Fruit fly (Drosophila melanogaster) whole organism, embryonic: ENCODE data around the gene CG46317.

Experiments
- Antp ChIP-seq: fragments of 200-800 bp; sonication (Bioruptor generic); optimal IDR thresholded peaks from 3 replicates; lab custom pipeline; 2016; ENCODE audit warnings: missing biosample characterization, missing genetic modification characterization
- Atf-2 ChIP-seq: fragments of 200-800 bp; sonication (Bioruptor generic); optimal IDR thresholded peaks from 2 replicates; lab custom pipeline; 2016; ENCODE audit warnings: missing biosample characterization, missing genetic modification characterization
- Atf6 ChIP-seq: fragments of 200-800 bp; sonication (Bioruptor generic); IDR thresholded peaks from 2 replicates; pipeline ENCODE4 v1.3.6; 2022; ENCODE audit warnings: missing biosample characterization, missing genetic modification characterization
- B-H1 ChIP-seq: fragments of 200-800 bp; sonication (Bioruptor generic); IDR thresholded peaks from 3 replicates; pipeline ENCODE4 v1.3.6; 2022; ENCODE audit warnings: missing biosample characterization, missing genetic modification characterization
- BtbVII ChIP-seq: fragments of 200-800 bp; sonication (Bioruptor generic); optimal IDR thresholded peaks from 3 replicates; lab custom pipeline; 2017; ENCODE audit warnings: missing biosample characterization, mild to moderate bottlenecking, missing genetic modification characterization
- Bteb2 ChIP-seq: fragments of 200-800 bp; sonication (Bioruptor generic); optimal IDR thresholded peaks from 2 replicates; lab custom pipeline; 2016; ENCODE audit warnings: missing biosample characterization, missing genetic modification characterization
- CG10321 ChIP-seq: fragments of 200-800 bp; sonication (Bioruptor generic); IDR thresholded peaks from 2 replicates; pipeline ENCODE4 v1.3.6; 2022; ENCODE audit warnings: missing biosample characterization, missing genetic modification characterization
- CG10565 ChIP-seq: fragments of 200-800 bp; sonication (Bioruptor generic); optimal IDR thresholded peaks from 3 replicates; lab custom pipeline; 2016; ENCODE audit warnings: missing biosample characterization, mild to moderate bottlenecking, missing genetic modification characterization
- CG11247 ChIP-seq: fragments of 200-800 bp; sonication (Bioruptor generic); IDR thresholded peaks from 2 replicates; pipeline ENCODE4 v1.3.6; 2022; ENCODE audit warnings: missing biosample characterization, missing genetic modification characterization
- CG13296 ChIP-seq: fragments of 200-800 bp; sonication (Bioruptor generic); optimal IDR thresholded peaks from 3 replicates; lab custom pipeline; 2018; ENCODE audit warnings: missing biosample characterization, mild to moderate bottlenecking, missing genetic modification characterization
- CG14050 ChIP-seq: fragments of 200-800 bp; sonication (Bioruptor generic); IDR thresholded peaks from 3 replicates; pipeline ENCODE4 v1.3.6; 2022; ENCODE audit warnings: missing biosample characterization, missing genetic modification characterization
- CG14667 ChIP-seq: fragments of 200-800 bp; sonication (Bioruptor generic); IDR thresholded peaks from 2 replicates; pipeline ENCODE4 v1.3.6; 2022; ENCODE audit warnings: missing biosample characterization, missing genetic modification characterization
- CG14965 ChIP-seq: fragments of 200-800 bp; sonication (Bioruptor generic); optimal IDR thresholded peaks from 2 replicates; lab custom pipeline; 2016; ENCODE audit warnings: missing biosample characterization, missing genetic modification characterization, borderline replicate concordance
- CG16815 ChIP-seq: fragments of 200-800 bp; sonication (Bioruptor generic); optimal IDR thresholded peaks from 3 replicates; lab custom pipeline; 2017; ENCODE audit warnings: missing biosample characterization, mild to moderate bottlenecking, missing genetic modification characterization
- CG17361 ChIP-seq: fragments of 200-800 bp; sonication (Bioruptor generic); IDR thresholded peaks from 3 replicates; pipeline ENCODE4 v1.3.6; 2022; ENCODE audit warnings: missing biosample characterization, missing genetic modification characterization
- CG17612 ChIP-seq: fragments of 200-800 bp; sonication (Bioruptor generic); IDR thresholded peaks from 2 replicates; pipeline ENCODE4 v1.3.6; 2022; ENCODE audit warnings: missing biosample characterization, missing genetic modification characterization
- CG18476 ChIP-seq: fragments of 200-800 bp; sonication (Bioruptor generic); optimal IDR thresholded peaks from 2 replicates; lab custom pipeline; 2016; ENCODE audit warnings: missing biosample characterization, mild to moderate bottlenecking, missing genetic modification characterization
- CG18599 ChIP-seq: fragments of 200-800 bp; sonication (Bioruptor generic); optimal IDR thresholded peaks from 3 replicates; lab custom pipeline; 2017; ENCODE audit warnings: missing biosample characterization, missing genetic modification characterization, mild to moderate bottlenecking, moderate library complexity, missing genetic modification reagents
- CG34422 ChIP-seq: fragments of 200-800 bp; sonication (Bioruptor generic); IDR thresholded peaks from 3 replicates; pipeline ENCODE4 v1.3.6; 2022; ENCODE audit warnings: missing biosample characterization, missing genetic modification characterization
- CG7839 ChIP-seq: fragments of 200-800 bp; sonication (Bioruptor generic); optimal IDR thresholded peaks from 3 replicates; lab custom pipeline; 2018; ENCODE audit warnings: missing biosample characterization, mild to moderate bottlenecking, missing genetic modification characterization, moderate library complexity
- CG7928 ChIP-seq: fragments of 200-800 bp; sonication (Bioruptor generic); optimal IDR thresholded peaks from 2 replicates; lab custom pipeline; 2017; ENCODE audit warnings: missing biosample characterization, mild to moderate bottlenecking, missing genetic modification characterization
- CG7987 ChIP-seq: fragments of 200-800 bp; sonication (Bioruptor generic); optimal IDR thresholded peaks from 2 replicates; lab custom pipeline; 2018; ENCODE audit warnings: missing biosample characterization, mild to moderate bottlenecking, missing genetic modification characterization, moderate library complexity
- CG8478 ChIP-seq: fragments of >200 bp; optimal IDR thresholded peaks from 2 replicates; lab custom pipeline; 2018
- D19B ChIP-seq: fragments of 200-800 bp; sonication (Bioruptor generic); optimal IDR thresholded peaks from 2 replicates; lab custom pipeline; 2017; ENCODE audit warnings: missing biosample characterization, mild to moderate bottlenecking, missing genetic modification characterization
- Dbx ChIP-seq: fragments of 200-800 bp; sonication (Bioruptor generic); IDR thresholded peaks from 3 replicates; pipeline ENCODE4 v1.3.6; 2022; ENCODE audit warnings: missing biosample characterization, missing genetic modification characterization
- Dref ChIP-seq: fragments of 200-800 bp; sonication (Bioruptor generic); IDR thresholded peaks from 2 replicates; pipeline ENCODE4 v1.3.6; 2022; ENCODE audit warnings: missing biosample characterization, missing genetic modification characterization
- Drgx ChIP-seq: fragments of 200-800 bp; sonication (Bioruptor generic); IDR thresholded peaks from 2 replicates; pipeline ENCODE4 v1.3.6; 2022; ENCODE audit warnings: missing biosample characterization, missing genetic modification characterization
- Fer2 ChIP-seq: fragments of 200-800 bp; sonication (Bioruptor generic); optimal IDR thresholded peaks from 2 replicates; lab custom pipeline; 2018; ENCODE audit warnings: missing biosample characterization, mild to moderate bottlenecking, missing genetic modification characterization, moderate library complexity
- HmgD ChIP-seq: fragments of 200-800 bp; sonication (Bioruptor generic); optimal IDR thresholded peaks from 3 replicates; lab custom pipeline; 2016; ENCODE audit warnings: missing biosample characterization, missing genetic modification characterization
- Neu2 ChIP-seq: fragments of 200-800 bp; sonication (Bioruptor generic); optimal IDR thresholded peaks from 3 replicates; lab custom pipeline; 2016; ENCODE audit warnings: missing biosample characterization, missing genetic modification characterization, borderline replicate concordance
- Oaz ChIP-seq: fragments of 200-800 bp; sonication (Bioruptor generic); IDR thresholded peaks from 2 replicates; pipeline ENCODE4 v1.3.6; 2022; ENCODE audit warnings: missing biosample characterization, missing genetic modification characterization
- PHDP ChIP-seq: fragments of 200-800 bp; sonication (Bioruptor generic); optimal IDR thresholded peaks from 3 replicates; lab custom pipeline; 2018; ENCODE audit warnings: missing biosample characterization, mild to moderate bottlenecking, missing genetic modification characterization, moderate library complexity
- Taf1 ChIP-seq: fragments of 200-800 bp; sonication (Bioruptor generic); IDR thresholded peaks from 2 replicates; pipeline ENCODE4 v1.3.6; 2022; ENCODE audit warnings: missing biosample characterization, missing genetic modification characterization
- amos ChIP-seq: fragments of 200-800 bp; sonication (Bioruptor generic); IDR thresholded peaks from 2 replicates; pipeline ENCODE4 v1.3.6; 2022; ENCODE audit warnings: missing biosample characterization, missing genetic modification characterization; ENCODE audit not compliant: partially characterized antibody
- ara ChIP-seq: fragments of 200-800 bp; sonication (Bioruptor generic); IDR thresholded peaks from 2 replicates; pipeline ENCODE4 v1.3.6; 2022; ENCODE audit warnings: missing biosample characterization, missing genetic modification characterization
- ato ChIP-seq: fragments of 200-800 bp; sonication (Bioruptor generic); IDR thresholded peaks from 2 replicates; pipeline ENCODE4 v1.3.6; 2022; ENCODE audit warnings: missing biosample characterization, missing genetic modification characterization; ENCODE audit not compliant: partially characterized antibody
- bbx ChIP-seq: fragments of 200-800 bp; sonication (Bioruptor generic); IDR thresholded peaks from 2 replicates; pipeline ENCODE4 v1.3.6; 2022; ENCODE audit warnings: missing biosample characterization, missing genetic modification characterization; ENCODE audit not compliant: partially characterized antibody
- cad ChIP-seq: fragments of >200 bp; optimal IDR thresholded peaks from 2 replicates; lab custom pipeline; 2017; ENCODE audit warnings: missing biosample characterization, missing genetic modification characterization
- dm ChIP-seq: fragments of 200-800 bp; sonication (Bioruptor generic); optimal IDR thresholded peaks from 3 replicates; lab custom pipeline; 2016; ENCODE audit warnings: missing biosample characterization, missing genetic modification characterization
- fd3F ChIP-seq: fragments of 200-800 bp; sonication (Bioruptor generic); optimal IDR thresholded peaks from 2 replicates; lab custom pipeline; 2018; ENCODE audit warnings: missing biosample characterization, mild to moderate bottlenecking, missing genetic modification characterization, moderate library complexity
- gcm2 ChIP-seq: fragments of 200-800 bp; sonication (Bioruptor generic); optimal IDR thresholded peaks from 2 replicates; lab custom pipeline; 2016; ENCODE audit warnings: missing biosample characterization, missing genetic modification characterization
- hbn ChIP-seq: fragments of 200-800 bp; sonication (Bioruptor generic); IDR thresholded peaks from 2 replicates; pipeline ENCODE4 v1.3.6; 2022; ENCODE audit warnings: missing biosample characterization, missing genetic modification characterization; ENCODE audit not compliant: partially characterized antibody
- ind ChIP-seq: fragments of 200-800 bp; sonication (Bioruptor generic); optimal IDR thresholded peaks from 3 replicates; lab custom pipeline; 2016; ENCODE audit warnings: missing biosample characterization, missing genetic modification characterization
- kay ChIP-seq: fragments of 200-800 bp; sonication (Bioruptor generic); optimal IDR thresholded peaks from 2 replicates; lab custom pipeline; 2016; ENCODE audit warnings: missing biosample characterization, missing genetic modification characterization
- mam ChIP-seq: fragments of 200-800 bp; sonication (Bioruptor generic); optimal IDR thresholded peaks from 3 replicates; lab custom pipeline; 2016; ENCODE audit warnings: missing biosample characterization, missing genetic modification characterization
- pros ChIP-seq: fragments of 200-800 bp; sonication (Bioruptor generic); optimal IDR thresholded peaks from 3 replicates; lab custom pipeline; 2019; ENCODE audit warnings: missing biosample characterization, mild to moderate bottlenecking, missing genetic modification characterization, moderate library complexity
- ro ChIP-seq: fragments of 200-800 bp; sonication (Bioruptor generic); IDR thresholded peaks from 2 replicates; pipeline ENCODE4 v1.3.6; 2022; ENCODE audit warnings: missing biosample characterization, missing genetic modification characterization
- salm ChIP-seq: fragments of 200-800 bp; sonication (Bioruptor generic); optimal IDR thresholded peaks from 2 replicates; lab custom pipeline; 2018; ENCODE audit warnings: missing biosample characterization, mild to moderate bottlenecking, missing genetic modification characterization
- trh ChIP-seq: fragments of 200-800 bp; sonication (Bioruptor generic); optimal IDR thresholded peaks from 2 replicates; lab custom pipeline; 2016; ENCODE audit warnings: missing biosample characterization, missing genetic modification characterization

Gene CG46317

DNA sequence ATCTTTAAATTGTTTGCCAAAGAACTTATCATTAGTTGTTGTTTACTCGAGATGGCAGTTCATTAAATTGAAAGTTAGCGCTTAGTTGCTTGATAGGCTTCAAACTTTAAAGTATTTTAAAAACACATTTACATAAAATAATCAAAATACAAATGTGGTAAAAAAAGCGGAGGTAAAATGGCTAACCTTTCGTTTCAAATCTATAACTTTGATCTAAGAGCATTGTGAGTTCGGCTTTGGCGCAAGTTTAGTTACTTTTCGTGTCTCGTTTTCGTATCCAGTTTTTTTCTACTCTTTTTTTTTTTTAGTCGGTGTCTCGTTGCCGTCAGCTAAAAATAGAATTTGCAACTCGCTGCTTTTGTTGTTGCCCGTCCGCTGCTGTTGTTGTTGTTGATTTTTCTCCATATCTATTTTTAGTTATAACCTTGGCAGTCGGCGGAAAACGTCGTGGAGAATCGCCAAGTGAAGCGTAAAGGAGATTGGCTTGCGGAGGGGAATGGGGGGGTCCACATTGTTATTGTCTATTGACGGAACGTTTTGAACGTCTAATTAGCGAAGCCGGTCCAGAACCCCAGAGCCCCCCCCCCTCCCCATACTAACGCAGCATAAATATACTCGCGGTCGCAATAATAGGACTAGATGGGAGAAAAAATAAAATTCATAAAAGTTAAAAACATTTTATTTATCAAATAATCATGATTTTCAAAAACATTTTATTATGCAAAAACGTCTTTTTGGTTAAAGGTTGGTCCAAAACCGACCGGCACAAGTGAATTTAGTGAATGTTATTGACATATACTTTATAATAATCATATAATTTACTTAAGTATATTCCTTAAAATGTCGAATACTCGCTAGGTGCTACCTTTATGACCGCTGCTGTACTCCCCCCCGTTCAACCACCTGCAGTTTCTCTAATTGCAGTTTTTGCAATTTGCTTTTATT, 46.2 kb upstream of the CG46317 start (continued):
- TF ChIP-seq hbn (GFP tag; lab: Robert Waterston, UW) (no peak), CG14667 (GFP tag; lab: Robert Waterston, UW) (no peak), BtbVII (GFP tag; lab: Kevin White, UChicago) (peak; percentile 31), CG10321 (GFP tag; lab: Robert Waterston, UW) (no peak), HmgD (GFP tag; lab: Kevin White, UChicago) (no peak), CG34422 (GFP tag; lab: Robert Waterston, UW) (peak; percentile 43; the same call in 1 of the 3 replicates), Antp (GFP tag; lab: Kevin White, UChicago) (no peak), pros (no peak), amos (GFP tag; lab: Robert Waterston, UW) (no peak), salm (tag; lab: Kevin White, UChicago) (no peak), Fer2 (tag; lab: Kevin White, UChicago) (no peak), CG7987 (no peak), mam (GFP tag; lab: Kevin White, UChicago) (no peak), Taf1 (0 out of 2 replicates have a peak, but pooled peaks have one; percentile 28), CG7928 (GFP tag; lab: Kevin White, UChicago) (peak; percentile 8), CG10565 (GFP tag; lab: Kevin White, UChicago) (no peak), D19B (GFP tag; lab: Kevin White, UChicago) (peak; percentile 44), cad (no peak), ara (0 out of 2 replicates have a peak, but pooled peaks have one; percentile 17), kay (GFP tag; lab: Kevin White, UChicago) (no peak), gcm2 (GFP tag; lab: Kevin White, UChicago) (no peak), CG16815 (no peak), CG14050 (GFP tag; lab: Robert Waterston, UW) (no peak), Bteb2 (GFP tag; lab: Kevin White, UChicago) (no peak), PHDP (peak; percentile 67), CG13296 (GFP tag; lab: Kevin White, UChicago) (peak; percentile 19), ind (peak; percentile 24), CG17361 (GFP tag; lab: Robert Waterston, UW) (peak; percentile 33; the same call in 2 of the 3 replicates), ato (GFP tag; lab: Robert Waterston, UW) (no peak), CG8478 (lab: Kevin White, UChicago) (no peak), Neu2 (GFP tag; lab: Kevin White, UChicago) (no peak), Oaz (no peak), fd3F (GFP tag; lab: Kevin White, UChicago) (peak; percentile 52), CG7839 (tag; lab: Kevin White, UChicago) (peak; percentile 71), CG11247 (no peak; the same call in 1 of the 2 replicates), CG17612 (no peak), Dbx (no peak), B-H1 (GFP tag; lab: Robert Waterston, UW) (peak; percentile 11; the same call in 1 of the 3 replicates), CG18599 (GFP tag; lab: Kevin White, UChicago) (peak; percentile 60), CG18476 (GFP tag; lab: Kevin White, UChicago) (no peak), Dref (GFP tag; lab: Robert Waterston, UW) (no peak), dm (no peak), ro (no peak), trh (GFP tag; lab: Kevin White, UChicago) (no peak), Atf-2 (GFP tag; lab: Kevin White, UChicago) (no peak), bbx (GFP tag; lab: Robert Waterston, UW) (no peak), Atf6 (peak; percentile 47; the same call in 1 of the 2 replicates), Drgx (GFP tag; lab: Robert Waterston, UW) (peak; percentile 86), CG14965 (GFP tag; lab: Kevin White, UChicago) (no peak)
